Worm (Caenorhabditis elegans) whole organism, late embryonic: ENCODE data around the gene C14B4.2.

Experiments
- C08G9.2 ChIP-seq: sonication (generic microtip); optimal IDR thresholded peaks from 2 replicates; lab custom pipeline; 2016; ENCODE audit warnings: mild to moderate bottlenecking, missing genetic modification characterization, moderate library complexity, missing compliant biosample characterization
- F13H6.1 ChIP-seq: sonication (generic microtip); optimal IDR thresholded peaks from 2 replicates; lab custom pipeline; 2016; ENCODE audit warnings: missing genetic modification characterization, missing compliant biosample characterization
- K02D7.2 ChIP-seq: sonication (generic microtip); optimal IDR thresholded peaks from 2 replicates; lab custom pipeline; 2017; ENCODE audit warnings: mild to moderate bottlenecking, missing genetic modification characterization, missing compliant biosample characterization
- K09A11.1 ChIP-seq: sonication (generic microtip); optimal IDR thresholded peaks from 2 replicates; lab custom pipeline; 2017; ENCODE audit warnings: antibody characterized with exemption, mild to moderate bottlenecking, missing genetic modification characterization, missing compliant biosample characterization; ENCODE audit not compliant: insufficient read depth
- Y22D7AL.16 ChIP-seq: sonication (generic microtip); optimal IDR thresholded peaks from 2 replicates; lab custom pipeline; 2016; ENCODE audit warnings: missing genetic modification characterization, missing compliant biosample characterization
- ahr-1 ChIP-seq: sonication (generic microtip); optimal IDR thresholded peaks from 2 replicates; lab custom pipeline; 2016; ENCODE audit warnings: missing genetic modification characterization, missing compliant biosample characterization
- ceh-14 ChIP-seq: sonication (generic microtip); optimal IDR thresholded peaks from 2 replicates; lab custom pipeline; 2016; ENCODE audit warnings: missing genotype, missing genetic modification characterization, missing compliant biosample characterization
- ceh-18 ChIP-seq: sonication (generic microtip); optimal IDR thresholded peaks from 2 replicates; lab custom pipeline; 2016; ENCODE audit warnings: missing genetic modification characterization, missing compliant biosample characterization
- ceh-19 ChIP-seq: fragments of 200-800 bp; sonication (Bioruptor generic); optimal IDR thresholded peaks from 2 replicates; lab custom pipeline; 2018; ENCODE audit warnings: mild to moderate bottlenecking, missing genetic modification characterization, missing compliant biosample characterization
- ceh-2 ChIP-seq: sonication (generic microtip); optimal IDR thresholded peaks from 2 replicates; lab custom pipeline; 2016; ENCODE audit warnings: missing genotype, missing genetic modification characterization, missing compliant biosample characterization
- ceh-24 ChIP-seq: sonication (generic microtip); optimal IDR thresholded peaks from 2 replicates; lab custom pipeline; 2016; ENCODE audit warnings: mild to moderate bottlenecking, missing genetic modification characterization, missing compliant biosample characterization
- ceh-30 ChIP-seq: fragments of 150-350 bp; optimal IDR thresholded peaks from 2 replicates; lab custom pipeline; 2014; ENCODE audit warnings: missing biosample characterization, missing genetic modification characterization
- ceh-6 ChIP-seq: fragments of 200-800 bp; sonication (Bioruptor generic); optimal IDR thresholded peaks from 2 replicates; lab custom pipeline; 2018; ENCODE audit warnings: mild to moderate bottlenecking, missing genetic modification characterization, missing compliant biosample characterization
- che-1 ChIP-seq: sonication (generic microtip); optimal IDR thresholded peaks from 2 replicates; lab custom pipeline; 2016; ENCODE audit warnings: mild to moderate bottlenecking, missing genetic modification characterization, missing compliant biosample characterization
- dve-1 ChIP-seq: sonication (generic microtip); optimal IDR thresholded peaks from 2 replicates; lab custom pipeline; 2017; ENCODE audit warnings: antibody characterized with exemption, mild to moderate bottlenecking, missing genetic modification characterization, missing compliant biosample characterization
- elt-4 ChIP-seq: sonication (generic microtip); optimal IDR thresholded peaks from 2 replicates; lab custom pipeline; 2016; ENCODE audit warnings: missing genetic modification characterization, missing compliant biosample characterization
- ets-4 ChIP-seq: sonication (generic microtip); optimal IDR thresholded peaks from 2 replicates; lab custom pipeline; 2016; ENCODE audit warnings: missing genetic modification characterization, missing compliant biosample characterization
- fkh-10 ChIP-seq: fragments of 150-350 bp; optimal IDR thresholded peaks from 2 replicates; lab custom pipeline; 2014; ENCODE audit warnings: missing biosample characterization, missing genetic modification reagents, missing genetic modification characterization
- fkh-6 ChIP-seq: sonication (generic microtip); optimal IDR thresholded peaks from 2 replicates; lab custom pipeline; 2016; ENCODE audit warnings: missing genetic modification characterization, missing compliant biosample characterization
- gmeb-2 ChIP-seq: sonication (generic microtip); optimal IDR thresholded peaks from 2 replicates; lab custom pipeline; 2016; ENCODE audit warnings: missing genetic modification characterization, inconsistent platforms, missing compliant biosample characterization
- hlh-13 ChIP-seq: fragments of 200-800 bp; sonication (Bioruptor generic); optimal IDR thresholded peaks from 2 replicates; lab custom pipeline; 2018; ENCODE audit warnings: mild to moderate bottlenecking, missing genetic modification characterization, missing compliant biosample characterization
- lin-11 ChIP-seq: fragments of 200-800 bp; sonication (Bioruptor generic); optimal IDR thresholded peaks from 2 replicates; lab custom pipeline; 2018; ENCODE audit warnings: mild to moderate bottlenecking, missing genetic modification characterization, missing compliant biosample characterization
- madf-2 ChIP-seq: sonication (generic microtip); optimal IDR thresholded peaks from 2 replicates; lab custom pipeline; 2017; ENCODE audit warnings: missing genetic modification characterization, missing compliant biosample characterization
- mec-3 ChIP-seq: sonication (generic microtip); optimal IDR thresholded peaks from 2 replicates; lab custom pipeline; 2016; ENCODE audit warnings: borderline replicate concordance, missing genetic modification characterization, missing compliant biosample characterization
- nhr-11 ChIP-seq: fragments of 150-350 bp; optimal IDR thresholded peaks from 2 replicates; lab custom pipeline; 2014; ENCODE audit warnings: missing biosample characterization, missing genetic modification characterization
- nhr-232 ChIP-seq: sonication (generic microtip); optimal IDR thresholded peaks from 2 replicates; lab custom pipeline; 2016; ENCODE audit warnings: missing genetic modification characterization, missing compliant biosample characterization
- npax-4 ChIP-seq: sonication (generic microtip); optimal IDR thresholded peaks from 2 replicates; lab custom pipeline; 2016; ENCODE audit warnings: missing genetic modification characterization, missing compliant biosample characterization
- odd-2 ChIP-seq: sonication (generic microtip); optimal IDR thresholded peaks from 2 replicates; lab custom pipeline; 2017; ENCODE audit warnings: antibody characterized with exemption, mild to moderate bottlenecking, missing genetic modification characterization, missing compliant biosample characterization
- pat-9 ChIP-seq: fragments of 200-800 bp; sonication (Bioruptor generic); optimal IDR thresholded peaks from 2 replicates; lab custom pipeline; 2018; ENCODE audit warnings: mild to moderate bottlenecking, missing genetic modification characterization, moderate library complexity, missing compliant biosample characterization
- pha-2 ChIP-seq: sonication (generic microtip); optimal IDR thresholded peaks from 2 replicates; lab custom pipeline; 2017; ENCODE audit warnings: mild to moderate bottlenecking, missing genetic modification characterization, missing compliant biosample characterization
- pqm-1 ChIP-seq: sonication (generic microtip); optimal IDR thresholded peaks from 2 replicates; lab custom pipeline; 2016; ENCODE audit warnings: missing genetic modification characterization, missing compliant biosample characterization
- pros-1 ChIP-seq: fragments of 150-350 bp; optimal IDR thresholded peaks from 2 replicates; lab custom pipeline; 2014; ENCODE audit warnings: missing biosample characterization, missing genetic modification reagents, missing genetic modification characterization
- ref-2 ChIP-seq: sonication (generic microtip); optimal IDR thresholded peaks from 2 replicates; lab custom pipeline; 2016; ENCODE audit warnings: missing genetic modification characterization, missing compliant biosample characterization
- sox-2 ChIP-seq: fragments of 200-800 bp; sonication (Bioruptor generic); IDR thresholded peaks from 2 replicates; pipeline ENCODE4 v1.3.6; 2022; ENCODE audit warnings: missing genetic modification reagents, missing genetic modification characterization, missing compliant biosample characterization
- syd-9 ChIP-seq: sonication (generic microtip); optimal IDR thresholded peaks from 2 replicates; lab custom pipeline; 2016; ENCODE audit warnings: mild to moderate bottlenecking, missing genetic modification characterization, moderate library complexity, missing compliant biosample characterization
- tbx-2 ChIP-seq: sonication (generic microtip); optimal IDR thresholded peaks from 2 replicates; lab custom pipeline; 2016; ENCODE audit warnings: missing genetic modification characterization, missing compliant biosample characterization
- unc-3 ChIP-seq, 2 experiments: fragments of 200-800 bp in 1 of 2; sonication (Bioruptor generic) in 1 of 2; sonication (generic microtip) in 1 of 2; conservative IDR thresholded peaks in 1 of 2; optimal IDR thresholded peaks in 1 of 2; 2 replicates each; pipeline versions ENCODE4 v1.3.6 to Lab custom; 2016 to 2022; ENCODE audit warnings: missing compliant biosample characterization in 2 of 2, missing genetic modification characterization in 2 of 2, missing genetic modification reagents in 1 of 2

The C14B4.2 gene

ce11 chrV:19303589-19304174 lies 58.8 kb downstream of the C14B4.2 start, which contains the start of the genes fbxb-63 and fbxb-61:
Gene fbxb-63, minus strand, starts transcription at chrV:19303730.
Gene fbxb-61, plus strand, starts transcription at chrV:19304124.
- no peak for TF ChIP-seq ceh-2 (tag; lab: Kevin White, UChicago)
- TF ChIP-seq, all 69 proteins: peak for 0

ce11 chrV:19301934-19302333 lies 60.5 kb downstream of the C14B4.2 start, which contains the start of gene fbxb-62:
Gene fbxb-62, minus strand, starts transcription at chrV:19302034.
- no peak for TF ChIP-seq ceh-14
- TF ChIP-seq tbx-2 (tag; lab: Kevin White, UChicago) = no peak
- TF ChIP-seq ceh-19 (GFP tag; lab: Kevin White, UChicago) = no peak
- no peak for TF ChIP-seq gmeb-2 (tag; lab: Kevin White, UChicago)
- TF ChIP-seq ref-2 = no peak
- TF ChIP-seq ets-4 (tag; lab: Kevin White, UChicago) = no peak
- no peak for TF ChIP-seq dve-1 (tag; lab: Kevin White, UChicago)
- TF ChIP-seq fkh-6 (tag; lab: Kevin White, UChicago) = no peak
- TF ChIP-seq elt-4 (tag; lab: Kevin White, UChicago) = no peak
- TF ChIP-seq hlh-13 (GFP tag; lab: Kevin White, UChicago) = no peak
- no peak for TF ChIP-seq K02D7.2 (tag; lab: Kevin White, UChicago)
- no peak for TF ChIP-seq K09A11.1
- TF ChIP-seq nhr-232 (tag; lab: Kevin White, UChicago) = no peak

- TF ChIP-seq ceh-24 (tag; lab: Kevin White, UChicago) = no peak
- TF ChIP-seq C08G9.2 (tag; lab: Kevin White, UChicago) = no peak
- no peak for TF ChIP-seq ceh-14
- TF ChIP-seq pat-9 (tag; lab: Kevin White, UChicago) = no peak
- TF ChIP-seq F13H6.1 (tag; lab: Kevin White, UChicago) = no peak
Measured at ce11 chrV:19299262-19299661, 63.2 kb downstream of the C14B4.2 start, which contains the start of gene F55C9.14. Gene F55C9.14, plus strand, starts transcription at chrV:19299562.

- TF ChIP-seq sox-2 (no peak), ceh-24 (tag; lab: Kevin White, UChicago) (no peak), F13H6.1 (tag; lab: Kevin White, UChicago) (no peak), pqm-1 (tag; lab: Kevin White, UChicago) (no peak), pros-1 (tag; lab: Kevin White, UChicago) (no peak), nhr-11 (tag; lab: Kevin White, UChicago) (no peak), madf-2 (tag; lab: Kevin White, UChicago) (no peak), fkh-10 (no peak), odd-2 (no peak), pha-2 (tag; lab: Kevin White, UChicago) (no peak), nhr-232 (tag; lab: Kevin White, UChicago) (no peak), ahr-1 (tag; lab: Kevin White, UChicago) (no peak), gmeb-2 (tag; lab: Kevin White, UChicago) (no peak), mec-3 (tag; lab: Kevin White, UChicago) (no peak), C08G9.2 (tag; lab: Kevin White, UChicago) (no peak), fkh-6 (tag; lab: Kevin White, UChicago) (no peak), ceh-30 (no peak), Y22D7AL.16 (tag; lab: Kevin White, UChicago) (no peak), che-1 (tag; lab: Kevin White, UChicago) (no peak), npax-4 (no peak)
Measured at ce11 chrV:19297510-19297909, 65.0 kb downstream of the C14B4.2 start, which contains the start of gene fbxb-60. Gene fbxb-60, plus strand, starts transcription at chrV:19297810.

ce11 chrV:19296723-19297122 lies 65.7 kb downstream of the C14B4.2 start, which contains the start of gene F55C9.6:
Gene F55C9.6, minus strand, starts transcription at chrV:19296823.
- TF ChIP-seq ceh-18 (tag; lab: Kevin White, UChicago) = no peak
- no peak for TF ChIP-seq lin-11 (tag; lab: Kevin White, UChicago)
- TF ChIP-seq syd-9 (tag; lab: Kevin White, UChicago) = no peak
- no peak for TF ChIP-seq fkh-6 (tag; lab: Kevin White, UChicago)
- TF ChIP-seq ceh-6 (GFP tag; lab: Kevin White, UChicago) = no peak
- no peak for TF ChIP-seq unc-3 (GFP tag; conservative IDR thresholded peaks at IDR 0.05; lab: Robert Waterston, UW)
- no peak for TF ChIP-seq unc-3 (tag; optimal IDR thresholded peaks at IDR 0.05; lab: Kevin White, UChicago)
